Fruit fly (Drosophila melanogaster): ENCODE measurements around the gene TkR99D.

The TkR99D gene

DNA sequence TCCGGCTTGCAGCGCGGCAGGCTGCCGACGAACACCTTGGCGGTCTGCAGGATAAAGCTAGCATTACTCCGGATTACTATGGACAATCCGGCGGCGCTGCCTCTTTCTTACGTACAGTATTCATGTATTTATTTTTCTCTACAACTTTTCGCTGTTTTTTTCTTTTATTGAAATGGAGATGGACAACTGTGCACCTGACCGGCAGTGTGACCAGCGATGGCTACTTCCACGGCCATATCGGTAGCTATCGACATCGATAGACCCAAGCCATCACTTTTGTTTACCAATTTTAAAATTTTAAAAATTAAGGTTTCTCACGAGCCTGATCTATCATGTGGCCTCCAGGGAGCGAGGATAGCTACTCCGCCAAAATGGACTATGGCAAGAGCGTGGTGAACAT, 25.8 kb upstream of the TkR99D start, which contains the start of the genes CG7903 and Sas-6 (continued):
- no peak for TF ChIP-seq nerfin-1 (tag; optimal IDR thresholded peaks at IDR 0.05)
- no peak for TF ChIP-seq rib (GFP tag; IDR thresholded peaks at IDR 0.05)
- TF ChIP-seq CG10267 (tag; optimal IDR thresholded peaks at IDR 0.05): peak; percentile 2
- no peak for TF ChIP-seq CG1602 (GFP tag; optimal IDR thresholded peaks at IDR 0.05)
- no peak for TF ChIP-seq CG17186 (GFP tag; optimal IDR thresholded peaks at IDR 0.05)
- TF ChIP-seq CG17328 (GFP tag; IDR thresholded peaks at IDR 0.05): no peak
- no peak for TF ChIP-seq CG9215 (GFP tag; IDR thresholded peaks at IDR 0.05)
- no peak for TF ChIP-seq CG8281 (tag; optimal IDR thresholded peaks at IDR 0.05)
- TF ChIP-seq CG9876 (GFP tag; optimal IDR thresholded peaks at IDR 0.05): no peak
- peak; percentile 4 for TF ChIP-seq CG8924 (tag; optimal IDR thresholded peaks at IDR 0.05)
- no peak for TF ChIP-seq disco-r (GFP tag; optimal IDR thresholded peaks at IDR 0.05)
- no peak for TF ChIP-seq Nf-YB (GFP tag; optimal IDR thresholded peaks at IDR 0.05)
- no peak for TF ChIP-seq ftz-f1 (GFP tag; optimal IDR thresholded peaks at IDR 0.05)
- TF ChIP-seq pzg (GFP tag; optimal IDR thresholded peaks at IDR 0.05): peak; percentile 74
- no peak for TF ChIP-seq Max (GFP tag; optimal IDR thresholded peaks at IDR 0.05)
- TF ChIP-seq lmd (GFP tag; IDR thresholded peaks at IDR 0.05): no peak; the same call in 1 of the 2 replicates
- no peak for TF ChIP-seq CG15269 (tag; optimal IDR thresholded peaks at IDR 0.05)
- TF ChIP-seq CG31224 (GFP tag; IDR thresholded peaks at IDR 0.05): no peak
- no peak for TF ChIP-seq ATbp (GFP tag; optimal IDR thresholded peaks at IDR 0.05)
- no peak for TF ChIP-seq HHEX (GFP tag; optimal IDR thresholded peaks at IDR 0.05)
- no peak for TF ChIP-seq CG8388 (GFP tag; optimal IDR thresholded peaks at IDR 0.05)
- TF ChIP-seq schlank (tag; optimal IDR thresholded peaks at IDR 0.05): no peak
- no peak for TF ChIP-seq CG12391 (tag; optimal IDR thresholded peaks at IDR 0.05)
- TF ChIP-seq fu2 (GFP tag; optimal IDR thresholded peaks at IDR 0.05): no peak
- TF ChIP-seq CG8359 (GFP tag; optimal IDR thresholded peaks at IDR 0.05; ENCODE audit: borderline replicate concordance): no peak
- no peak for TF ChIP-seq CG6272 (GFP tag; IDR thresholded peaks at IDR 0.05)
- no peak for TF ChIP-seq Atf-2 (GFP tag; optimal IDR thresholded peaks at IDR 0.05)
- TF ChIP-seq chn (GFP tag; optimal IDR thresholded peaks at IDR 0.05): no peak
- TF ChIP-seq CG18262 (tag; optimal IDR thresholded peaks at IDR 0.05): no peak
- TF ChIP-seq Ssrp (tag; optimal IDR thresholded peaks at IDR 0.05): no peak
- no peak for TF ChIP-seq sr (GFP tag; IDR thresholded peaks at IDR 0.05)
- no peak for TF ChIP-seq CG31441 (GFP tag; IDR thresholded peaks at IDR 0.05)
- TF ChIP-seq CG12299 (tag; optimal IDR thresholded peaks at IDR 0.05): no peak
- no peak for TF ChIP-seq CG6689 (GFP tag; IDR thresholded peaks at IDR 0.05)
- TF ChIP-seq CG1233 (GFP tag; optimal IDR thresholded peaks at IDR 0.05): no peak
- peak; percentile 89 for TF ChIP-seq Dref (GFP tag; IDR thresholded peaks at IDR 0.05)
- peak; percentile 33 for TF ChIP-seq trem (tag; optimal IDR thresholded peaks at IDR 0.05)
- no peak for TF ChIP-seq Hey (tag; optimal IDR thresholded peaks at IDR 0.05)
- TF ChIP-seq Sry-β (GFP tag; optimal IDR thresholded peaks at IDR 0.05): no peak
- TF ChIP-seq CG15011 (GFP tag; optimal IDR thresholded peaks at IDR 0.05): no peak
- TF ChIP-seq cas (GFP tag; IDR thresholded peaks at IDR 0.05): no peak
- no peak for TF ChIP-seq CG30431 (GFP tag; optimal IDR thresholded peaks at IDR 0.05)
- TF ChIP-seq Six4 (GFP tag; optimal IDR thresholded peaks at IDR 0.05): no peak
- no peak for TF ChIP-seq Stat92E (GFP tag; optimal IDR thresholded peaks at IDR 0.05)
- TF ChIP-seq phol (tag; optimal IDR thresholded peaks at IDR 0.05): peak; percentile 63
- no peak for TF ChIP-seq CG3847 (GFP tag; IDR thresholded peaks at IDR 0.05)
- TF ChIP-seq zfh2 (GFP tag; optimal IDR thresholded peaks at IDR 0.05): no peak
- no peak for TF ChIP-seq D19A (tag; optimal IDR thresholded peaks at IDR 0.05)
- TF ChIP-seq Chrac-16 (GFP tag; optimal IDR thresholded peaks at IDR 0.05): no peak
- no peak for TF ChIP-seq dmrt99B (tag; optimal IDR thresholded peaks at IDR 0.05)
- peak; percentile 66; the same call in 1 of the 2 replicates for TF ChIP-seq inv (GFP tag; IDR thresholded peaks at IDR 0.05; ENCODE audit: partially characterized antibody)
